Worm (Caenorhabditis elegans) whole organism, L4/young adult: Measurements from ENCODE around the gene mig-10.

Experiments used
- W03F9.2 ChIP-seq: fragments of 150-350 bp; optimal IDR thresholded peaks from 2 replicates; lab custom pipeline; 2014; ENCODE audit warnings: missing biosample characterization, missing genetic modification characterization
- dao-5 ChIP-seq: sonication (generic microtip); optimal IDR thresholded peaks from 2 replicates; lab custom pipeline; 2016; ENCODE audit warnings: missing genotype, missing genetic modification characterization, moderate library complexity, missing compliant biosample characterization
- him-1 ChIP-seq: sonication (generic microtip); optimal IDR thresholded peaks from 2 replicates; lab custom pipeline; 2016; ENCODE audit warnings: missing genotype, missing genetic modification reagents, missing genetic modification characterization, missing compliant biosample characterization

- no peak for TF ChIP-seq him-1 (tag; lab: Kevin White, UChicago)
- no peak for TF ChIP-seq dao-5 (tag; lab: Kevin White, UChicago)
- no peak for TF ChIP-seq W03F9.2 (tag; lab: Kevin White, UChicago)
These were observed 20.2 kb downstream of the mig-10 start for ce11 chrIII:8299078-8299587.
